Fruit fly (Drosophila melanogaster) whole organism, embryonic: ENCODE data around the gene CG12448.

Experiments used
- Antp ChIP-seq: fragments of 200-800 bp; sonication (Bioruptor generic); optimal IDR thresholded peaks from 3 replicates; lab custom pipeline; 2016; ENCODE audit warnings: missing biosample characterization, missing genetic modification characterization
- Asciz ChIP-seq: fragments of 200-800 bp; sonication (Bioruptor generic); optimal IDR thresholded peaks from 2 replicates; lab custom pipeline; 2017; ENCODE audit warnings: missing biosample characterization, mild to moderate bottlenecking, missing genetic modification characterization, missing genetic modification reagents
- Atf-2 ChIP-seq: fragments of 200-800 bp; sonication (Bioruptor generic); optimal IDR thresholded peaks from 2 replicates; lab custom pipeline; 2016; ENCODE audit warnings: missing biosample characterization, missing genetic modification characterization
- B-H1 ChIP-seq: fragments of 200-800 bp; sonication (Bioruptor generic); IDR thresholded peaks from 3 replicates; pipeline ENCODE4 v1.3.6; 2022; ENCODE audit warnings: missing biosample characterization, missing genetic modification characterization
- CG11085 ChIP-seq: fragments of 200-800 bp; sonication (Bioruptor generic); IDR thresholded peaks from 2 replicates; pipeline ENCODE4 v1.3.6; 2022; ENCODE audit warnings: missing biosample characterization, missing genetic modification characterization
- CG11696 ChIP-seq: fragments of 200-800 bp; sonication (Bioruptor generic); IDR thresholded peaks from 2 replicates; pipeline ENCODE4 v1.3.6; 2022; ENCODE audit warnings: missing biosample characterization, missing genetic modification characterization
- CG14667 ChIP-seq: fragments of 200-800 bp; sonication (Bioruptor generic); IDR thresholded peaks from 2 replicates; pipeline ENCODE4 v1.3.6; 2022; ENCODE audit warnings: missing biosample characterization, missing genetic modification characterization
- CG15073 ChIP-seq: fragments of 200-800 bp; sonication (Bioruptor generic); optimal IDR thresholded peaks from 2 replicates; lab custom pipeline; 2016; ENCODE audit warnings: missing biosample characterization, missing genetic modification characterization
- CG1832 ChIP-seq: fragments of 200-800 bp; sonication (Bioruptor generic); optimal IDR thresholded peaks from 2 replicates; lab custom pipeline; 2017; ENCODE audit warnings: missing biosample characterization, mild to moderate bottlenecking, missing genetic modification characterization, inconsistent platforms
- CG18476 ChIP-seq: fragments of 200-800 bp; sonication (Bioruptor generic); optimal IDR thresholded peaks from 2 replicates; lab custom pipeline; 2016; ENCODE audit warnings: missing biosample characterization, mild to moderate bottlenecking, missing genetic modification characterization
- CG2875 ChIP-seq: fragments of 200-800 bp; sonication (Bioruptor generic); optimal IDR thresholded peaks from 2 replicates; lab custom pipeline; 2017; ENCODE audit warnings: missing biosample characterization, mild to moderate bottlenecking, missing genetic modification characterization, missing genetic modification reagents
- CG3065 ChIP-seq: fragments of 200-800 bp; sonication (Bioruptor generic); optimal IDR thresholded peaks from 2 replicates; lab custom pipeline; 2016; ENCODE audit warnings: missing biosample characterization, missing genetic modification characterization
- CG32772 ChIP-seq: fragments of 200-800 bp; sonication (Bioruptor generic); IDR thresholded peaks from 2 replicates; pipeline ENCODE4 v1.3.6; 2022; ENCODE audit warnings: missing biosample characterization, missing genetic modification characterization
- CG3726 ChIP-seq: fragments of 200-800 bp; sonication (Bioruptor generic); IDR thresholded peaks from 3 replicates; pipeline ENCODE4, ENCODE4 v1.3.6; 2022; ENCODE audit warnings: missing biosample characterization, missing genetic modification characterization
- CG3847 ChIP-seq: fragments of 200-800 bp; sonication (Bioruptor generic); IDR thresholded peaks from 2 replicates; pipeline ENCODE4 v1.3.6; 2022; ENCODE audit warnings: missing biosample characterization, missing genetic modification characterization
- CG4404 ChIP-seq: fragments of 200-800 bp; sonication (Bioruptor generic); IDR thresholded peaks from 2 replicates; pipeline ENCODE4 v1.3.6; 2022; ENCODE audit warnings: missing biosample characterization, missing genetic modification characterization
- CG5180 ChIP-seq: fragments of 200-800 bp; sonication (Bioruptor generic); optimal IDR thresholded peaks from 3 replicates; lab custom pipeline; 2017; ENCODE audit warnings: missing biosample characterization, missing genetic modification characterization, mild to moderate bottlenecking, moderate library complexity, missing genetic modification reagents
- CG6272 ChIP-seq: fragments of 200-800 bp; sonication (Bioruptor generic); IDR thresholded peaks from 2 replicates; pipeline ENCODE4 v1.3.6; 2022; ENCODE audit warnings: missing biosample characterization, missing genetic modification characterization
- CG6654 ChIP-seq: fragments of 200-800 bp; sonication (Bioruptor generic); optimal IDR thresholded peaks from 2 replicates; lab custom pipeline; 2017; ENCODE audit warnings: missing biosample characterization, mild to moderate bottlenecking, missing genetic modification characterization
- CG7372 ChIP-seq: fragments of 200-800 bp; sonication (Bioruptor generic); IDR thresholded peaks from 2 replicates; pipeline ENCODE4 v1.3.6; 2022; ENCODE audit warnings: missing biosample characterization, missing genetic modification characterization
- CG7928 ChIP-seq: fragments of 200-800 bp; sonication (Bioruptor generic); optimal IDR thresholded peaks from 2 replicates; lab custom pipeline; 2017; ENCODE audit warnings: missing biosample characterization, mild to moderate bottlenecking, missing genetic modification characterization
- CG9817 ChIP-seq: fragments of 200-800 bp; sonication (Bioruptor generic); optimal IDR thresholded peaks from 2 replicates; lab custom pipeline; 2018; ENCODE audit warnings: missing biosample characterization, mild to moderate bottlenecking, missing genetic modification characterization, moderate library complexity
- Doc3 ChIP-seq: fragments of 200-800 bp; sonication (Bioruptor generic); IDR thresholded peaks from 3 replicates; pipeline ENCODE4 v1.3.6; 2022; ENCODE audit warnings: missing biosample characterization, missing genetic modification characterization; ENCODE audit not compliant: partially characterized antibody
- E2f2 ChIP-seq: fragments of 200-800 bp; sonication (Bioruptor generic); IDR thresholded peaks from 2 replicates; pipeline ENCODE4 v1.3.6; 2022; ENCODE audit warnings: missing biosample characterization, missing genetic modification characterization
- Hey ChIP-seq: fragments of 200-800 bp; sonication (Bioruptor generic); optimal IDR thresholded peaks from 3 replicates; lab custom pipeline; 2018; ENCODE audit warnings: missing biosample characterization, mild to moderate bottlenecking, missing genetic modification characterization
- Kr ChIP-seq: fragments of 200-800 bp; sonication (Bioruptor generic); optimal IDR thresholded peaks from 2 replicates; lab custom pipeline; 2017; ENCODE audit warnings: missing biosample characterization, mild to moderate bottlenecking, missing genetic modification characterization
- Neu2 ChIP-seq: fragments of 200-800 bp; sonication (Bioruptor generic); optimal IDR thresholded peaks from 3 replicates; lab custom pipeline; 2016; ENCODE audit warnings: missing biosample characterization, missing genetic modification characterization, borderline replicate concordance
- Nf-YB ChIP-seq: fragments of 200-800 bp; sonication (Bioruptor generic); optimal IDR thresholded peaks from 3 replicates; lab custom pipeline; 2019; ENCODE audit warnings: missing biosample characterization, mild to moderate bottlenecking, missing genetic modification characterization, moderate library complexity
- Six4 ChIP-seq: fragments of 200-800 bp; sonication (Bioruptor generic); optimal IDR thresholded peaks from 2 replicates; lab custom pipeline; 2016; ENCODE audit warnings: missing biosample characterization, missing genetic modification characterization
- Spps ChIP-seq: fragments of 200-800 bp; sonication (Bioruptor generic); optimal IDR thresholded peaks from 2 replicates; lab custom pipeline; 2018; ENCODE audit warnings: missing biosample characterization, mild to moderate bottlenecking, missing genetic modification characterization
- TFAM ChIP-seq: fragments of 200-800 bp; sonication (Bioruptor generic); optimal IDR thresholded peaks from 2 replicates; lab custom pipeline; 2017; ENCODE audit warnings: missing biosample characterization, missing genetic modification characterization, inconsistent platforms
- amos ChIP-seq: fragments of 200-800 bp; sonication (Bioruptor generic); IDR thresholded peaks from 2 replicates; pipeline ENCODE4 v1.3.6; 2022; ENCODE audit warnings: missing biosample characterization, missing genetic modification characterization; ENCODE audit not compliant: partially characterized antibody
- bbx ChIP-seq: fragments of 200-800 bp; sonication (Bioruptor generic); IDR thresholded peaks from 2 replicates; pipeline ENCODE4 v1.3.6; 2022; ENCODE audit warnings: missing biosample characterization, missing genetic modification characterization; ENCODE audit not compliant: partially characterized antibody
- cg ChIP-seq: fragments of 200-800 bp; sonication (Bioruptor generic); optimal IDR thresholded peaks from 3 replicates; lab custom pipeline; 2019; ENCODE audit warnings: missing biosample characterization, mild to moderate bottlenecking, missing genetic modification characterization, moderate library complexity
- chn ChIP-seq: fragments of 200-800 bp; sonication (Bioruptor generic); optimal IDR thresholded peaks from 2 replicates; lab custom pipeline; 2016; ENCODE audit warnings: missing biosample characterization, missing genetic modification characterization
- dan ChIP-seq: fragments of 200-800 bp; sonication (Bioruptor generic); IDR thresholded peaks from 2 replicates; pipeline ENCODE4 v1.3.6; 2022; ENCODE audit warnings: missing biosample characterization, missing genetic modification characterization
- dati ChIP-seq: fragments of 200-800 bp; sonication (Bioruptor generic); IDR thresholded peaks from 2 replicates; pipeline ENCODE4 v1.3.6; 2022; ENCODE audit warnings: missing biosample characterization, missing genetic modification characterization
- dmrt11E ChIP-seq: fragments of 200-800 bp; sonication (Bioruptor generic); optimal IDR thresholded peaks from 3 replicates; lab custom pipeline; 2018; ENCODE audit warnings: missing biosample characterization, mild to moderate bottlenecking, missing genetic modification characterization, moderate library complexity
- eyg ChIP-seq: fragments of 200-800 bp; sonication (Bioruptor generic); optimal IDR thresholded peaks from 3 replicates; lab custom pipeline; 2016; ENCODE audit warnings: missing biosample characterization, missing genetic modification characterization
- gcm2 ChIP-seq: fragments of 200-800 bp; sonication (Bioruptor generic); optimal IDR thresholded peaks from 2 replicates; lab custom pipeline; 2016; ENCODE audit warnings: missing biosample characterization, missing genetic modification characterization
- grn ChIP-seq: fragments of 200-800 bp; sonication (Bioruptor generic); optimal IDR thresholded peaks from 3 replicates; lab custom pipeline; 2017; ENCODE audit warnings: missing biosample characterization, missing genetic modification characterization
- lmd ChIP-seq: fragments of 200-800 bp; sonication (Bioruptor generic); IDR thresholded peaks from 2 replicates; pipeline ENCODE4 v1.3.6; 2022; ENCODE audit warnings: missing biosample characterization, missing genetic modification characterization
- odd ChIP-seq: fragments of 200-800 bp; sonication (Bioruptor generic); optimal IDR thresholded peaks from 2 replicates; lab custom pipeline; 2017; ENCODE audit warnings: missing biosample characterization, mild to moderate bottlenecking, missing genetic modification characterization
- rib ChIP-seq: fragments of 200-800 bp; sonication (Bioruptor generic); IDR thresholded peaks from 2 replicates; pipeline ENCODE4 v1.3.6; 2022; ENCODE audit warnings: missing biosample characterization, missing genetic modification characterization
- sens-2 ChIP-seq: fragments of 200-800 bp; sonication (Bioruptor generic); IDR thresholded peaks from 2 replicates; pipeline ENCODE4 v1.3.6; 2022; ENCODE audit warnings: missing biosample characterization, missing genetic modification characterization
- sisA ChIP-seq: fragments of 200-800 bp; sonication (Bioruptor generic); IDR thresholded peaks from 2 replicates; pipeline ENCODE4 v1.3.6; 2022; ENCODE audit warnings: missing biosample characterization, missing genetic modification characterization
- unc-4 ChIP-seq: fragments of 200-800 bp; sonication (Bioruptor generic); IDR thresholded peaks from 2 replicates; pipeline ENCODE4 v1.3.6; 2022; ENCODE audit warnings: missing biosample characterization, missing genetic modification characterization; ENCODE audit not compliant: partially characterized antibody
- unpg ChIP-seq: fragments of 200-800 bp; sonication (Bioruptor generic); optimal IDR thresholded peaks from 3 replicates; lab custom pipeline; 2018; ENCODE audit warnings: missing biosample characterization, mild to moderate bottlenecking, missing genetic modification characterization, moderate library complexity
- vvl ChIP-seq: fragments of 200-800 bp; sonication (Bioruptor generic); IDR thresholded peaks from 2 replicates; pipeline ENCODE4 v1.3.6; 2022; ENCODE audit warnings: missing biosample characterization, missing genetic modification characterization

Gene CG12448

DNA sequence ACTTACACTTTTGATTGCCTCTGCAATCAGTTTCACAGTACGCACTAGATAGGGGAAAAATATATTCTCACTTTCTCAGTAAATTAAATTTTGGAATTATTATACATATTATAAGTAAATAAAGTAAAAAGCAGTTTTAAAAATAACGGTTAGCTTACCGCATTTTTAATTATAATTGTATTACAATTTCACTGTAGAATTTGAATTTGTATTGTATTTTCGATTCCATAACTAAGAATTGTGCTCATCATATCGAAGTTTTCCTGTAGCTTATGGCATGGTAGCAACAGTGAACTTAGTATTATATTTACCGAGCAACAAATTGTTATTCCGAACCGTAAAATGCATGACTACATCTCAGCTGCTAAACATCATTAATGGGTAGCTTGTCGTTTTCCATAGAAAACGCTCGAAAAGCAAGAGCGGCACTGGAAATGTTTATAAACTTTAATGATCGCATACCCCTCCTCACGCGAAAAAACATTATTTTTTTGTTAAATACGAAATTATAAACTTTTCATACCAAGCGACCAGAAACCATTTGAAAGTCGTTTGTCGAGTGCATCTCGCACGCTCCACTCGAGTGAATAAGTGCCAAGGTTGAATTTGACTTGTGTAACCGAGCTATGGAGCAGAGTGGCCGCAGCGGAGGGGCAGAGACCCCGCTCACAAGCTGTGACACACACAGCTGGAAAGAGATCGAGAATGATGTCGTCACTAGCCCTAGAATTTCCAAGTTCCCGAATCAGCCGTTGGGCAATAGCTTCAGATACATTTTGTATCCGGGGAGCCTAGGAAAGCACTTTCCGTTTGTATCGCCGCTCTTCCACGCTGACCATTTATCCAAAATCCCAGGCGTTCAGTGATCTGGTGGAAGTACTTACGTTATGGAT lies 29.0 kb upstream of the CG12448 start (continued):
- peak; percentile 91 for TF ChIP-seq CG2875 (GFP tag; lab: Kevin White, UChicago)
- no peak for TF ChIP-seq grn
- peak; percentile 10 for TF ChIP-seq Antp (GFP tag; lab: Kevin White, UChicago)
- TF ChIP-seq Atf-2 = no peak
- peak; percentile 65; the same call in 1 of the 2 replicates for TF ChIP-seq sens-2 (GFP tag; lab: Robert Waterston, UW)
- TF ChIP-seq gcm2 = no peak
- no peak for TF ChIP-seq dati
- TF ChIP-seq chn (GFP tag; lab: Kevin White, UChicago) = peak; percentile 36
- peak; percentile 90 for TF ChIP-seq Spps (tag; lab: Kevin White, UChicago)
- TF ChIP-seq amos (GFP tag; lab: Robert Waterston, UW) = no peak; the same call in 1 of the 2 replicates
- no peak for TF ChIP-seq bbx (GFP tag; lab: Robert Waterston, UW)
- peak; percentile 82 for TF ChIP-seq CG14667
- no peak for TF ChIP-seq Neu2 (GFP tag; lab: Kevin White, UChicago)
- TF ChIP-seq B-H1 (GFP tag; lab: Robert Waterston, UW) = peak; percentile 71
- TF ChIP-seq Nf-YB (GFP tag; lab: Kevin White, UChicago) = peak; percentile 76
- peak; percentile 67 for TF ChIP-seq CG6654 (GFP tag; lab: Kevin White, UChicago)
- no peak for TF ChIP-seq Hey (tag; lab: Kevin White, UChicago)
- peak; percentile 82 for TF ChIP-seq CG5180
- TF ChIP-seq CG18476 (GFP tag; lab: Kevin White, UChicago) = peak; percentile 64
- peak; percentile 96 for TF ChIP-seq CG3847
- TF ChIP-seq CG6272 (GFP tag; lab: Robert Waterston, UW) = peak; percentile 84
- no peak for TF ChIP-seq eyg
- TF ChIP-seq CG1832 (GFP tag; lab: Kevin White, UChicago) = no peak
- TF ChIP-seq vvl (GFP tag; lab: Robert Waterston, UW) = peak; percentile 82
- no peak; the same call in 1 of the 2 replicates for TF ChIP-seq rib (GFP tag; lab: Robert Waterston, UW)
- TF ChIP-seq cg = no peak
- peak; percentile 84 for TF ChIP-seq sisA (GFP tag; lab: Robert Waterston, UW)
- TF ChIP-seq CG15073 = peak; percentile 8
- 0 out of 2 replicates have a peak, but pooled peaks have one; percentile 21 for TF ChIP-seq unc-4 (GFP tag; lab: Robert Waterston, UW)
- TF ChIP-seq Six4 (GFP tag; lab: Kevin White, UChicago) = peak; percentile 87
- TF ChIP-seq CG7928 (GFP tag; lab: Kevin White, UChicago) = peak; percentile 48
- TF ChIP-seq odd (GFP tag; lab: Kevin White, UChicago) = peak; percentile 93
- peak; percentile 95 for TF ChIP-seq unpg (GFP tag; lab: Kevin White, UChicago)
- TF ChIP-seq lmd (GFP tag; lab: Robert Waterston, UW) = peak; percentile 91
- TF ChIP-seq Asciz = peak; percentile 85
- peak; percentile 69 for TF ChIP-seq E2f2 (GFP tag; lab: Robert Waterston, UW)
- peak; percentile 88 for TF ChIP-seq CG3065 (GFP tag; lab: Kevin White, UChicago)
- peak; percentile 20 for TF ChIP-seq TFAM (GFP tag; lab: Kevin White, UChicago)
- TF ChIP-seq CG32772 (GFP tag; lab: Robert Waterston, UW) = peak; percentile 89
- peak; percentile 96 for TF ChIP-seq CG9817 (tag; lab: Kevin White, UChicago)
- TF ChIP-seq dmrt11E (tag; lab: Kevin White, UChicago) = peak; percentile 95
- TF ChIP-seq CG3726 = peak; percentile 90
- peak; percentile 75 for TF ChIP-seq CG11085 (GFP tag; lab: Robert Waterston, UW)
- peak; percentile 84 for TF ChIP-seq CG4404 (GFP tag; lab: Robert Waterston, UW)
- peak; percentile 91 for TF ChIP-seq CG7372 (GFP tag; lab: Robert Waterston, UW)
- TF ChIP-seq CG11696 (GFP tag; lab: Robert Waterston, UW) = peak; percentile 59; the same call in 1 of the 2 replicates
- TF ChIP-seq Doc3 = no peak
- no peak for TF ChIP-seq dan (GFP tag; lab: Robert Waterston, UW)
- no peak for TF ChIP-seq Kr (GFP tag; lab: Kevin White, UChicago)
